Worm (Caenorhabditis elegans): ENCODE measurements around the gene rdy-2.

rdy-2 gene

DNA sequence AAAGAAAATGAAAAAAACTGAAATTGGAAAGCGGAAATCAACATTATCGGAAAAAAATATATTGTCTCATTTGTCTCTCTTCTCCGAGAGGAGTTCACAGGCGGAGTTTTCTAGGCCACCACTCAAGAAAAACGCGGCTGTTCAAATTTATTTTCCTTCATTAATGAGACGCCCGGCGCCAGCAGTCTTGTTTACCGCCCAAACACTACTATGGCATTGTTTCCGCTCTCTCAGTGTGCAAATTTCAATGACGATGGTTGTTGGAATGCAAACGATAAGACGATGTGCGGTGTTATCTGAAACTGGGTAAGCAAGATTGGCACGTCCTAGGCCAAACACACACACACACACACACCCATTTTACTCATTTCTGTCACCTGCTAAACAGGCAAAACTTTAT, 44.0 kb downstream of the rdy-2 start, which contains the start of gene cav-2 (continued):
- TF ChIP-seq mdt-29 (GFP tag; IDR thresholded peaks at IDR 0.05) (peak; percentile 58; the same call in 1 of the 2 replicates), Y105C5A.15 (GFP tag; IDR thresholded peaks at IDR 0.05) (no peak), spr-1 (tag; optimal IDR thresholded peaks at IDR 0.05) (no peak), lin-13 (GFP tag; optimal IDR thresholded peaks at IDR 0.05) (no peak), dmd-6 (GFP tag; IDR thresholded peaks at IDR 0.05) (peak; percentile 86), mdl-1 (tag; optimal IDR thresholded peaks at IDR 0.05) (peak in 1 of 2 experiments; percentile 54), lin-1 (GFP tag; IDR thresholded peaks at IDR 0.05) (peak; percentile 81), ZK337.2 (GFP tag; IDR thresholded peaks at IDR 0.05) (peak; percentile 87), hif-1 (tag; optimal IDR thresholded peaks at IDR 0.05) (peak in 1 of 2 experiments; percentile 89), mxl-3 (GFP tag; optimal IDR thresholded peaks at IDR 0.05) (peak; percentile 21), snpc-1.2 (GFP tag; IDR thresholded peaks at IDR 0.05) (no peak), lin-39 (tag; optimal IDR thresholded peaks at IDR 0.05) (no peak), ztf-7 (tag; optimal IDR thresholded peaks at IDR 0.05) (peak; percentile 56), daf-16 (GFP tag; optimal IDR thresholded peaks at IDR 0.05) (peak in 1 of 2 experiments; percentile 65), daf-16 (tag; optimal IDR thresholded peaks at IDR 0.05) (peak; percentile 100), madf-5 (GFP tag; IDR thresholded peaks at IDR 0.05) (peak in 1 of 2 experiments; percentile 8; a peak in 1 of 4 replicates), nhr-77 (tag; optimal IDR thresholded peaks at IDR 0.05) (peak; percentile 40), unc-130 (GFP tag; optimal IDR thresholded peaks at IDR 0.05) (peak; percentile 97), nhr-102 (tag; optimal IDR thresholded peaks at IDR 0.05) (peak; percentile 63), nhr-25 (tag; optimal IDR thresholded peaks at IDR 0.05; ENCODE audit: borderline replicate concordance, insufficient read depth) (peak; percentile 28), T26A8.4 (GFP tag; IDR thresholded peaks at IDR 0.05) (peak; percentile 54; the same call in 1 of the 2 replicates), hmg-1.1 (GFP tag; IDR thresholded peaks at IDR 0.05) (peak; percentile 64), unc-62 (GFP tag; optimal IDR thresholded peaks at IDR 0.05 in 1 of 2) (no peak), unc-62 (tag; optimal IDR thresholded peaks at IDR 0.05) (no peak), aha-1 (tag) (peak; percentile 98), dve-1 (tag; optimal IDR thresholded peaks at IDR 0.05; ENCODE audit: insufficient read depth) (peak; percentile 79), duxl-1 (tag; optimal IDR thresholded peaks at IDR 0.05; ENCODE audit: poor library complexity) (peak; percentile 44), sdz-12 (GFP tag; optimal IDR thresholded peaks at IDR 0.05) (no peak), rbr-2 (tag; optimal IDR thresholded peaks at IDR 0.05) (peak; percentile 61), skn-1 (tag; optimal IDR thresholded peaks at IDR 0.05) (no peak), egl-27 (tag; optimal IDR thresholded peaks at IDR 0.05) (no peak), lin-15B (tag; optimal IDR thresholded peaks at IDR 0.05) (no peak), madf-9 (GFP tag; conservative IDR thresholded peaks at IDR 0.05) (peak; percentile 76), T20F7.1 (GFP tag; optimal IDR thresholded peaks at IDR 0.05) (peak; percentile 80), daf-8 (GFP tag; IDR thresholded peaks at IDR 0.05) (no peak), ZK546.5 (tag; optimal IDR thresholded peaks at IDR 0.05) (no peak), hlh-11 (tag; optimal IDR thresholded peaks at IDR 0.05) (peak; percentile 84), saeg-2 (GFP tag; IDR thresholded peaks at IDR 0.05) (0 out of 2 replicates have a peak, but pooled peaks have one; percentile 36), dpl-1 (GFP tag; optimal IDR thresholded peaks at IDR 0.05) (peak; percentile 97)

DNA sequence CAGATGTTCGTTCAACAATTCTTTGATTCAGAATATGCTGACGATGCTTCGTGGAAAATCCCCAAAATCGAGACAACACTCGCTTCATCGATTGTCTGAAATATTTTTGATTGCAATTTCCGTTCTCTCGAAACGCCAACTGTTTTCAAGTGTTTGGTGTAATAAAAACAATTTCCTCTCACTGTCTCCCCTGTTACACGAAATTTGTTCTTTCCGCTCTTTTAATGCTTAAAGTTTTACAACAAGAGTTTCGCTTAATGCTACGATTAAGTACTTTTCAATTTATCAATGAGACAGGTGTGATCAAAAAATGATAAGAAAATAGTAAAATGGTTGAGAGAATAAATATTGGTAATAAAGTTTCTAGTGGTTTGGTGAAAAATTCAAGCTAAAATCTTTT, 44.5 kb downstream of the rdy-2 start, which contains the start of gene C56A3.6:
Gene C56A3.6, minus strand, starts transcription at position 101 of the 400 bp plus-strand sequence.
- TF ChIP-seq ZK337.2 (GFP tag; IDR thresholded peaks at IDR 0.05) (no peak), ces-1 (GFP tag; optimal IDR thresholded peaks at IDR 0.05) (no peak), nhr-41 (GFP tag; IDR thresholded peaks at IDR 0.05) (no peak), lin-38 (GFP tag; IDR thresholded peaks at IDR 0.05) (no peak), spr-1 (tag; optimal IDR thresholded peaks at IDR 0.05) (no peak), aly-2 (tag; optimal IDR thresholded peaks at IDR 0.05) (no peak), Y105C5A.15 (GFP tag; IDR thresholded peaks at IDR 0.05) (no peak), unc-39 (tag; optimal IDR thresholded peaks at IDR 0.05) (no peak), ZK546.5 (tag; optimal IDR thresholded peaks at IDR 0.05) (no peak), T20F7.1 (GFP tag; optimal IDR thresholded peaks at IDR 0.05) (no peak), nhr-28 (tag; optimal IDR thresholded peaks at IDR 0.05) (no peak), mdl-1 (tag; optimal IDR thresholded peaks at IDR 0.05) (no peak), lin-29 (GFP tag; IDR thresholded peaks at IDR 0.05) (no peak), Y5F2A.4 (GFP tag; optimal IDR thresholded peaks at IDR 0.05) (no peak), mes-2 (tag; optimal IDR thresholded peaks at IDR 0.05; ENCODE audit: poor library complexity, severe bottlenecking) (no peak), nhr-25 (tag; optimal IDR thresholded peaks at IDR 0.05; ENCODE audit: borderline replicate concordance, insufficient read depth) (no peak), daf-16 (GFP tag; optimal IDR thresholded peaks at IDR 0.05) (no peak), daf-16 (tag; optimal IDR thresholded peaks at IDR 0.05) (no peak)
